Worm (Caenorhabditis elegans): ENCODE data around the gene R01H2.2.

R01H2.2 gene

ce11 chrIII:7087691-7088323 lies 31.5 kb downstream of the R01H2.2 start, which contains the start of gene fubl-2 (continued):
- TF ChIP-seq nhr-25 (tag; optimal IDR thresholded peaks at IDR 0.05; ENCODE audit: borderline replicate concordance, insufficient read depth) (no peak), hlh-11 (tag; optimal IDR thresholded peaks at IDR 0.05) (no peak), spr-3 (GFP tag; optimal IDR thresholded peaks at IDR 0.05) (no peak), lin-13 (GFP tag; optimal IDR thresholded peaks at IDR 0.05) (peak; percentile 44), egl-43 (GFP tag; IDR thresholded peaks at IDR 0.05) (no peak), Y75B8A.6 (GFP tag; IDR thresholded peaks at IDR 0.05) (no peak), dpl-1 (GFP tag; optimal IDR thresholded peaks at IDR 0.05) (peak; percentile 73), lsy-2 (tag; optimal IDR thresholded peaks at IDR 0.05) (peak; percentile 22 to 89), Y5F2A.4 (GFP tag; optimal IDR thresholded peaks at IDR 0.05) (no peak)

- TF ChIP-seq zip-11 (GFP tag; IDR thresholded peaks at IDR 0.05) (no peak), nhr-11 (tag; optimal IDR thresholded peaks at IDR 0.05) (peak; percentile 13), spr-1 (tag; optimal IDR thresholded peaks at IDR 0.05) (no peak)
Observed at ce11 chrIII:7090545-7090944, 34.2 kb downstream of the R01H2.2 start, which contains the start of gene ZK418.10. ZK418.10 (minus strand) TSS chrIII:7090692.

ce11 chrIII:7091042-7091441 lies 34.7 kb downstream of the R01H2.2 start, which contains the start of gene ZK418.2:
ZK418.2 (plus strand) TSS chrIII:7091342.
- TF ChIP-seq nhr-25 (tag; optimal IDR thresholded peaks at IDR 0.05; ENCODE audit: borderline replicate concordance, insufficient read depth), result no peak
- TF ChIP-seq aha-1 (tag), result peak; percentile 57

ce11 chrIII:7095156-7095555 lies 38.8 kb downstream of the R01H2.2 start, which contains the start of gene nhr-9:
nhr-9 (plus strand) TSS chrIII:7095462.
- TF ChIP-seq nhr-237 (tag; optimal IDR thresholded peaks at IDR 0.05) (no peak), F44E2.7 (GFP tag; IDR thresholded peaks at IDR 0.05) (no peak), ama-1 (optimal IDR thresholded peaks at IDR 0.05) (no peak), mxl-3 (GFP tag; optimal IDR thresholded peaks at IDR 0.05) (no peak), dpl-1 (GFP tag; optimal IDR thresholded peaks at IDR 0.05) (no peak), lin-13 (GFP tag; optimal IDR thresholded peaks at IDR 0.05) (no peak), nhr-76 (tag; optimal IDR thresholded peaks at IDR 0.05) (no peak), F37D6.2 (tag; optimal IDR thresholded peaks at IDR 0.05) (no peak), dmd-9 (GFP tag; IDR thresholded peaks at IDR 0.05) (no peak), tra-1 (GFP tag; IDR thresholded peaks at IDR 0.05) (no peak), daf-12 (tag; optimal IDR thresholded peaks at IDR 0.05) (no peak), pqm-1 (tag; optimal IDR thresholded peaks at IDR 0.05) (no peak), T20F7.1 (GFP tag; optimal IDR thresholded peaks at IDR 0.05) (no peak)

ce11 chrIII:7096481-7096880 lies 40.1 kb downstream of the R01H2.2 start:
- TF ChIP-seq unc-62 (GFP tag; optimal IDR thresholded peaks at IDR 0.05 in 1 of 2), result no peak
- no peak for TF ChIP-seq unc-62 (tag; optimal IDR thresholded peaks at IDR 0.05)
- TF ChIP-seq tag-97 (GFP tag; IDR thresholded peaks at IDR 0.05), result no peak
- TF ChIP-seq mdt-29 (GFP tag; IDR thresholded peaks at IDR 0.05), result no peak
- TF ChIP-seq aha-1 (tag), result peak; percentile 96
- no peak for TF ChIP-seq hlh-11 (tag; optimal IDR thresholded peaks at IDR 0.05)

ce11 chrIII:7100001-7100400 lies 43.7 kb downstream of the R01H2.2 start, which contains the start of gene ZK418.11:
ZK418.11 (plus strand) TSS chrIII:7100289.
- no peak for TF ChIP-seq spr-3 (GFP tag; optimal IDR thresholded peaks at IDR 0.05)
- TF ChIP-seq mdt-29 (GFP tag; IDR thresholded peaks at IDR 0.05), result no peak
- TF ChIP-seq dpl-1 (GFP tag; optimal IDR thresholded peaks at IDR 0.05), result no peak
- TF ChIP-seq ces-1 (GFP tag; optimal IDR thresholded peaks at IDR 0.05), result no peak
- no peak for TF ChIP-seq saeg-2 (GFP tag; IDR thresholded peaks at IDR 0.05)
- TF ChIP-seq nhr-111 (GFP tag; optimal IDR thresholded peaks at IDR 0.05), result no peak
- no peak for TF ChIP-seq nhr-6 (tag; optimal IDR thresholded peaks at IDR 0.05)
- TF ChIP-seq Y105C5A.15 (GFP tag; IDR thresholded peaks at IDR 0.05), result no peak

All from whole organism, L4 larva.